Fruit fly (Drosophila melanogaster) whole organism, adult: Measurements from ENCODE around the gene Rpp14b.

ENCODE experiments used
- CG12768 ChIP-seq: fragments of 200-800 bp; sonication (Bioruptor generic); optimal IDR thresholded peaks from 2 replicates; lab custom pipeline; 2017; ENCODE audit warnings: missing biosample characterization, missing genetic modification characterization, mild to moderate bottlenecking, moderate library complexity, missing genetic modification reagents
- CG14711 ChIP-seq: fragments of 200-800 bp; sonication (Bioruptor generic); optimal IDR thresholded peaks from 2 replicates; lab custom pipeline; 2018; ENCODE audit warnings: missing biosample characterization, mild to moderate bottlenecking, missing genetic modification characterization, moderate library complexity
- CG1620 ChIP-seq: fragments of 200-800 bp; sonication (Bioruptor generic); optimal IDR thresholded peaks from 2 replicates; lab custom pipeline; 2016; ENCODE audit warnings: missing biosample characterization, missing genetic modification characterization
- CG33017 ChIP-seq: fragments of 200-800 bp; sonication (Bioruptor generic); optimal IDR thresholded peaks from 2 replicates; lab custom pipeline; 2018; ENCODE audit warnings: missing biosample characterization, mild to moderate bottlenecking, missing genetic modification characterization, moderate library complexity
- CG7045 ChIP-seq: fragments of 200-800 bp; sonication (Bioruptor generic); optimal IDR thresholded peaks from 2 replicates; lab custom pipeline; 2017; ENCODE audit warnings: missing biosample characterization, mild to moderate bottlenecking, missing genetic modification characterization
- Clk ChIP-seq: fragments of 200-800 bp; sonication (Bioruptor generic); optimal IDR thresholded peaks from 2 replicates; lab custom pipeline; 2017; ENCODE audit warnings: missing biosample characterization, missing genetic modification characterization
- Crg-1 ChIP-seq: fragments of 200-800 bp; sonication (Bioruptor generic); optimal IDR thresholded peaks from 2 replicates; lab custom pipeline; 2016; ENCODE audit warnings: missing biosample characterization, missing genetic modification characterization
- cic ChIP-seq: fragments of 200-800 bp; sonication (Bioruptor generic); optimal IDR thresholded peaks from 2 replicates; lab custom pipeline; 2017; ENCODE audit warnings: missing biosample characterization, mild to moderate bottlenecking, missing genetic modification characterization, moderate library complexity
- cnc ChIP-seq, 2 experiments: fragments of >200 bp; optimal IDR thresholded peaks; 2 replicates each; lab custom pipeline; 2017
- kay ChIP-seq: fragments of 200-800 bp; sonication (Bioruptor generic); peaks from one replicate; lab custom pipeline; 2016; ENCODE audit warnings: missing biosample characterization, missing genetic modification characterization, borderline replicate concordance

DNA sequence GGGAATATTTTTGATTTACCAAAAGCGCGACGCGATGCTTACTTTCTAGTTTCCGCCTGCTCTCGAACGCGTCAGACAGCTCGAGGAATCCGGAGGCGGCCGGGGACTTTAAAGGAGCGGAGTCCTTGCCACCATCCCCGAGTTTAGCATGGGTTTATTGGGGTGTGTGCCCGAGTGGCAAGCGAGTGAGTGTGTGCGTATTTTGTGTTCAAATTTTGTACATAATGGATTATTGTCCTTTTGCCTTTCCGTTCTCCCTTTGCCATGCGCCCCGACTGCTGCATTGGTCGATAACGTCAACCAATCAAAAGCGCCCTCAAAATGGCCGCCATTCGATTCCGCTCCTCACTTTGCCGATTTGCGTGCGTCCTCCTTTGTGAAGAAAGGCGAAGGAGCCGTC, 25.7 kb upstream of the Rpp14b start:
- TF ChIP-seq cnc (optimal IDR thresholded peaks at IDR 0.05; lab: Kevin White, UChicago) (no peak), CG1620 (GFP tag; lab: Kevin White, UChicago) (no peak), CG33017 (tag; lab: Kevin White, UChicago) (no peak), Crg-1 (GFP tag; lab: Kevin White, UChicago) (no peak), CG14711 (no peak), kay (GFP tag; lab: Kevin White, UChicago) (no peak), cic (GFP tag; lab: Kevin White, UChicago) (no peak), Clk (GFP tag; lab: Kevin White, UChicago) (no peak), CG12768 (GFP tag; lab: Kevin White, UChicago) (no peak), CG7045 (GFP tag; lab: Kevin White, UChicago) (no peak)
